Fruit fly (Drosophila melanogaster): ENCODE measurements around the gene vn.
A peak's percentile ranks its signal among the peaks of the same experiment; 100 is the strongest.

The vn gene

dm6 chr3L:5820793-5821192, 24.7 kb downstream of the vn start:
- TF ChIP-seq CG8478 (optimal IDR thresholded peaks at IDR 0.05), result no peak
- no peak for TF ChIP-seq usp (GFP tag; optimal IDR thresholded peaks at IDR 0.05)
- TF ChIP-seq psq (optimal IDR thresholded peaks at IDR 0.05), result no peak
- no peak for TF ChIP-seq EcR (GFP tag; optimal IDR thresholded peaks at IDR 0.05)
- TF ChIP-seq Dll (optimal IDR thresholded peaks at IDR 0.05), result no peak
- TF ChIP-seq pan (optimal IDR thresholded peaks at IDR 0.05), result no peak

dm6 chr3L:5820039-5820438, 25.4 kb downstream of the vn start:
- TF ChIP-seq pan (optimal IDR thresholded peaks at IDR 0.05) (no peak), usp (GFP tag; optimal IDR thresholded peaks at IDR 0.05) (no peak), CG8478 (optimal IDR thresholded peaks at IDR 0.05) (no peak), Dll (optimal IDR thresholded peaks at IDR 0.05) (no peak), psq (optimal IDR thresholded peaks at IDR 0.05) (no peak), EcR (GFP tag; optimal IDR thresholded peaks at IDR 0.05) (no peak)

dm6 chr3L:5819310-5819709, 26.2 kb downstream of the vn start:
- no peak for TF ChIP-seq psq (optimal IDR thresholded peaks at IDR 0.05)
- no peak for TF ChIP-seq Dll (optimal IDR thresholded peaks at IDR 0.05)
- no peak for TF ChIP-seq usp (GFP tag; optimal IDR thresholded peaks at IDR 0.05)
- no peak for TF ChIP-seq CG8478 (optimal IDR thresholded peaks at IDR 0.05)
- no peak for TF ChIP-seq EcR (GFP tag; optimal IDR thresholded peaks at IDR 0.05)
- no peak for TF ChIP-seq pan (optimal IDR thresholded peaks at IDR 0.05)

dm6 chr3L:5817177-5817576, 28.3 kb downstream of the vn start:
- no peak for TF ChIP-seq Dll (optimal IDR thresholded peaks at IDR 0.05)
- TF ChIP-seq CG8478 (optimal IDR thresholded peaks at IDR 0.05), result no peak
- TF ChIP-seq EcR (GFP tag; optimal IDR thresholded peaks at IDR 0.05), result no peak
- no peak for TF ChIP-seq usp (GFP tag; optimal IDR thresholded peaks at IDR 0.05)
- no peak for TF ChIP-seq psq (optimal IDR thresholded peaks at IDR 0.05)
- no peak for TF ChIP-seq pan (optimal IDR thresholded peaks at IDR 0.05)

dm6 chr3L:5813016-5813415, 32.4 kb downstream of the vn start, which contains the start of gene mad2:
Gene mad2 (minus strand): TSS chr3L:5813093.
- TF ChIP-seq psq (optimal IDR thresholded peaks at IDR 0.05), result no peak
- TF ChIP-seq CG8478 (optimal IDR thresholded peaks at IDR 0.05), result no peak
- no peak for TF ChIP-seq Dll (optimal IDR thresholded peaks at IDR 0.05)
- no peak for TF ChIP-seq pan (optimal IDR thresholded peaks at IDR 0.05)
- TF ChIP-seq EcR (GFP tag; optimal IDR thresholded peaks at IDR 0.05), result no peak
- no peak for TF ChIP-seq usp (GFP tag; optimal IDR thresholded peaks at IDR 0.05)

- TF ChIP-seq psq (optimal IDR thresholded peaks at IDR 0.05) (no peak), pan (optimal IDR thresholded peaks at IDR 0.05) (no peak), CG8478 (optimal IDR thresholded peaks at IDR 0.05) (no peak), EcR (GFP tag; optimal IDR thresholded peaks at IDR 0.05) (no peak), Dll (optimal IDR thresholded peaks at IDR 0.05) (no peak)
These were observed 34.7 kb downstream of the vn start, which contains the start of the genes S6k and kri for dm6 chr3L:5810633-5811341. Gene S6k (minus strand): TSS chr3L:5810931. Gene kri (plus strand): TSS chr3L:5810973.

dm6 chr3L:5809642-5810279, 35.7 kb downstream of the vn start:
- no peak for TF ChIP-seq EcR (GFP tag; optimal IDR thresholded peaks at IDR 0.05)
- TF ChIP-seq pan (optimal IDR thresholded peaks at IDR 0.05), result no peak
- no peak for TF ChIP-seq Dll (optimal IDR thresholded peaks at IDR 0.05)
- TF ChIP-seq psq (optimal IDR thresholded peaks at IDR 0.05), result no peak
- no peak for TF ChIP-seq usp (GFP tag; optimal IDR thresholded peaks at IDR 0.05)
- TF ChIP-seq CG8478 (optimal IDR thresholded peaks at IDR 0.05), result no peak

dm6 chr3L:5809201-5809584, 36.3 kb downstream of the vn start:
- TF ChIP-seq Dll (optimal IDR thresholded peaks at IDR 0.05) (no peak), pan (optimal IDR thresholded peaks at IDR 0.05) (no peak), EcR (GFP tag; optimal IDR thresholded peaks at IDR 0.05) (no peak), CG8478 (optimal IDR thresholded peaks at IDR 0.05) (no peak)

dm6 chr3L:5808540-5809200, 36.8 kb downstream of the vn start:
- TF ChIP-seq CG8478 (optimal IDR thresholded peaks at IDR 0.05) (no peak), pan (optimal IDR thresholded peaks at IDR 0.05) (peak; percentile 18)

- no peak for TF ChIP-seq usp (GFP tag; optimal IDR thresholded peaks at IDR 0.05)
- no peak for TF ChIP-seq EcR (GFP tag; optimal IDR thresholded peaks at IDR 0.05)
- TF ChIP-seq Dll (optimal IDR thresholded peaks at IDR 0.05), result no peak
- TF ChIP-seq psq (optimal IDR thresholded peaks at IDR 0.05), result no peak
- no peak for TF ChIP-seq pan (optimal IDR thresholded peaks at IDR 0.05)
- no peak for TF ChIP-seq CG8478 (optimal IDR thresholded peaks at IDR 0.05)
These were observed 37.4 kb downstream of the vn start for dm6 chr3L:5808101-5808433.

- TF ChIP-seq pan (optimal IDR thresholded peaks at IDR 0.05) (no peak), psq (optimal IDR thresholded peaks at IDR 0.05) (no peak), usp (GFP tag; optimal IDR thresholded peaks at IDR 0.05) (no peak), EcR (GFP tag; optimal IDR thresholded peaks at IDR 0.05) (no peak), Dll (optimal IDR thresholded peaks at IDR 0.05) (no peak), CG8478 (optimal IDR thresholded peaks at IDR 0.05) (no peak)
These were observed 37.9 kb downstream of the vn start for dm6 chr3L:5807370-5808100.

dm6 chr3L:5802733-5803132, 42.7 kb downstream of the vn start, which contains the start of gene CG42272:
Gene CG42272 (plus strand): TSS chr3L:5803033.
- TF ChIP-seq EcR (GFP tag; optimal IDR thresholded peaks at IDR 0.05) (no peak), CG8478 (optimal IDR thresholded peaks at IDR 0.05) (no peak), pan (optimal IDR thresholded peaks at IDR 0.05) (no peak), psq (optimal IDR thresholded peaks at IDR 0.05) (no peak), Dll (optimal IDR thresholded peaks at IDR 0.05) (no peak), usp (GFP tag; optimal IDR thresholded peaks at IDR 0.05) (no peak)

Measured in whole organism.